Fruit fly (Drosophila melanogaster) whole organism, embryonic: ENCODE results near the gene AsnRS.

Experiments used
- CG10147 ChIP-seq: fragments of 200-800 bp; sonication (Bioruptor generic); optimal IDR thresholded peaks from 2 replicates; lab custom pipeline; 2019; ENCODE audit warnings: missing biosample characterization, mild to moderate bottlenecking, missing genetic modification characterization, moderate library complexity
- CG10366 ChIP-seq: fragments of 200-800 bp; sonication (Bioruptor generic); IDR thresholded peaks from 2 replicates; pipeline ENCODE4 v1.3.6; 2022; ENCODE audit warnings: missing biosample characterization, missing genetic modification characterization
- CG12942 ChIP-seq: fragments of 200-800 bp; sonication (Bioruptor generic); optimal IDR thresholded peaks from 3 replicates; lab custom pipeline; 2016; ENCODE audit warnings: missing biosample characterization, missing genetic modification characterization
- CG13424 ChIP-seq: fragments of 200-800 bp; sonication (Bioruptor generic); optimal IDR thresholded peaks from 2 replicates; lab custom pipeline; 2019; ENCODE audit warnings: missing biosample characterization, mild to moderate bottlenecking, missing genetic modification characterization, moderate library complexity
- CG14667 ChIP-seq: fragments of 200-800 bp; sonication (Bioruptor generic); IDR thresholded peaks from 2 replicates; pipeline ENCODE4 v1.3.6; 2022; ENCODE audit warnings: missing biosample characterization, missing genetic modification characterization
- CG14710 ChIP-seq: fragments of 200-800 bp; sonication (Bioruptor generic); optimal IDR thresholded peaks from 3 replicates; lab custom pipeline; 2019; ENCODE audit warnings: missing biosample characterization, mild to moderate bottlenecking, missing genetic modification characterization, moderate library complexity
- CG15073 ChIP-seq: fragments of 200-800 bp; sonication (Bioruptor generic); optimal IDR thresholded peaks from 2 replicates; lab custom pipeline; 2016; ENCODE audit warnings: missing biosample characterization, missing genetic modification characterization
- CG1602 ChIP-seq: fragments of 200-800 bp; sonication (Bioruptor generic); optimal IDR thresholded peaks from 3 replicates; lab custom pipeline; 2016; ENCODE audit warnings: missing biosample characterization, missing genetic modification characterization
- CG17359 ChIP-seq: fragments of 200-800 bp; sonication (Bioruptor generic); optimal IDR thresholded peaks from 3 replicates; lab custom pipeline; 2018; ENCODE audit warnings: missing biosample characterization, mild to moderate bottlenecking, missing genetic modification characterization, moderate library complexity
- CG17802 ChIP-seq: fragments of 200-800 bp; sonication (Bioruptor generic); optimal IDR thresholded peaks from 2 replicates; lab custom pipeline; 2018; ENCODE audit warnings: missing biosample characterization, mild to moderate bottlenecking, missing genetic modification characterization, moderate library complexity
- CG18262 ChIP-seq: fragments of 200-800 bp; optimal IDR thresholded peaks from 3 replicates; lab custom pipeline; 2019; ENCODE audit warnings: missing biosample characterization, mild to moderate bottlenecking, missing genetic modification characterization, moderate library complexity
- CG18599 ChIP-seq: fragments of 200-800 bp; sonication (Bioruptor generic); optimal IDR thresholded peaks from 3 replicates; lab custom pipeline; 2017; ENCODE audit warnings: missing biosample characterization, missing genetic modification characterization, mild to moderate bottlenecking, moderate library complexity, missing genetic modification reagents
- CG2678 ChIP-seq: fragments of 200-800 bp; sonication (Bioruptor generic); optimal IDR thresholded peaks from 3 replicates; lab custom pipeline; 2019; ENCODE audit warnings: missing biosample characterization, mild to moderate bottlenecking, missing genetic modification characterization, moderate library complexity
- CG31388 ChIP-seq: fragments of 200-800 bp; sonication (Bioruptor generic); optimal IDR thresholded peaks from 2 replicates; lab custom pipeline; 2016; ENCODE audit warnings: missing biosample characterization, missing genetic modification characterization
- CG33557 ChIP-seq: fragments of 200-800 bp; sonication (Bioruptor generic); optimal IDR thresholded peaks from 2 replicates; lab custom pipeline; 2019; ENCODE audit warnings: missing biosample characterization, mild to moderate bottlenecking, missing genetic modification characterization, moderate library complexity
- CG4854 ChIP-seq: fragments of 200-800 bp; sonication (Bioruptor generic); optimal IDR thresholded peaks from 2 replicates; lab custom pipeline; 2016; ENCODE audit warnings: missing biosample characterization, missing genetic modification characterization, inconsistent platforms
- CG8359 ChIP-seq: fragments of 200-800 bp; sonication (Bioruptor generic); optimal IDR thresholded peaks from 2 replicates; lab custom pipeline; 2017; ENCODE audit warnings: missing biosample characterization, mild to moderate bottlenecking, missing genetic modification characterization, borderline replicate concordance
- CG8478 ChIP-seq: fragments of >200 bp; optimal IDR thresholded peaks from 2 replicates; lab custom pipeline; 2018
- CHES-1-like ChIP-seq: fragments of 200-800 bp; sonication (Bioruptor generic); optimal IDR thresholded peaks from 2 replicates; lab custom pipeline; 2016; ENCODE audit warnings: missing biosample characterization, missing genetic modification characterization
- Camta ChIP-seq: fragments of 200-800 bp; sonication (Bioruptor generic); optimal IDR thresholded peaks from 2 replicates; lab custom pipeline; 2016; ENCODE audit warnings: missing biosample characterization, missing genetic modification characterization
- Dfd ChIP-seq, 2 experiments: fragments of >200 bp; optimal IDR thresholded peaks; 2 replicates each; lab custom pipeline; 2017; ENCODE audit warnings: missing biosample characterization in 2 of 2, missing genetic modification characterization in 2 of 2
- Dip3 ChIP-seq: fragments of 200-800 bp; sonication (Bioruptor generic); optimal IDR thresholded peaks from 3 replicates; lab custom pipeline; 2016; ENCODE audit warnings: missing biosample characterization, missing genetic modification characterization
- HLH4C ChIP-seq: fragments of 200-800 bp; sonication (Bioruptor generic); IDR thresholded peaks from 3 replicates; pipeline ENCODE4 v1.3.6; 2022; ENCODE audit warnings: missing biosample characterization, missing genetic modification characterization; ENCODE audit not compliant: partially characterized antibody
- Hand ChIP-seq: fragments of 200-800 bp; sonication (Bioruptor generic); optimal IDR thresholded peaks from 2 replicates; lab custom pipeline; 2017; ENCODE audit warnings: mild to moderate bottlenecking, missing biosample characterization, missing genetic modification reagents, missing genetic modification characterization
- HmgZ ChIP-seq: fragments of 200-800 bp; sonication (Bioruptor generic); optimal IDR thresholded peaks from 2 replicates; lab custom pipeline; 2018; ENCODE audit warnings: missing biosample characterization, mild to moderate bottlenecking, missing genetic modification characterization
- Mad ChIP-seq: fragments of 200-800 bp; sonication (Bioruptor generic); optimal IDR thresholded peaks from 2 replicates; lab custom pipeline; 2016; ENCODE audit warnings: missing biosample characterization, missing genetic modification characterization
- Oaz ChIP-seq: fragments of 200-800 bp; sonication (Bioruptor generic); IDR thresholded peaks from 2 replicates; pipeline ENCODE4 v1.3.6; 2022; ENCODE audit warnings: missing biosample characterization, missing genetic modification characterization
- Poxn ChIP-seq: fragments of 200-800 bp; sonication (Bioruptor generic); IDR thresholded peaks from 2 replicates; pipeline ENCODE4 v1.3.6; 2022; ENCODE audit warnings: missing biosample characterization, missing genetic modification characterization
- Six4 ChIP-seq: fragments of 200-800 bp; sonication (Bioruptor generic); optimal IDR thresholded peaks from 2 replicates; lab custom pipeline; 2016; ENCODE audit warnings: missing biosample characterization, missing genetic modification characterization
- Sry-β ChIP-seq: fragments of 200-800 bp; sonication (Bioruptor generic); optimal IDR thresholded peaks from 2 replicates; lab custom pipeline; 2018; ENCODE audit warnings: missing biosample characterization, mild to moderate bottlenecking, missing genetic modification characterization, moderate library complexity
- TFAM ChIP-seq: fragments of 200-800 bp; sonication (Bioruptor generic); optimal IDR thresholded peaks from 2 replicates; lab custom pipeline; 2017; ENCODE audit warnings: missing biosample characterization, missing genetic modification characterization, inconsistent platforms
- Usf ChIP-seq: fragments of 200-800 bp; sonication (Bioruptor generic); optimal IDR thresholded peaks from 2 replicates; lab custom pipeline; 2017; ENCODE audit warnings: missing genotype, missing biosample characterization, missing genetic modification characterization
- Xbp1 ChIP-seq: fragments of 200-800 bp; sonication (Bioruptor generic); optimal IDR thresholded peaks from 3 replicates; lab custom pipeline; 2016; ENCODE audit warnings: missing biosample characterization, mild to moderate bottlenecking, missing genetic modification characterization
- bcd ChIP-seq: fragments of 200-800 bp; sonication (Bioruptor generic); optimal IDR thresholded peaks from 2 replicates; lab custom pipeline; 2017; ENCODE audit warnings: missing biosample characterization, mild to moderate bottlenecking, missing genetic modification characterization
- danr ChIP-seq: fragments of 200-800 bp; sonication (Bioruptor generic); IDR thresholded peaks from 2 replicates; pipeline ENCODE4 v1.3.6; 2022; ENCODE audit warnings: missing biosample characterization, missing genetic modification characterization
- dmrt99B ChIP-seq: fragments of 200-800 bp; sonication (Bioruptor generic); optimal IDR thresholded peaks from 2 replicates; lab custom pipeline; 2018; ENCODE audit warnings: missing biosample characterization, mild to moderate bottlenecking, missing genetic modification characterization, moderate library complexity
- fd102C ChIP-seq: fragments of 200-800 bp; sonication (Bioruptor generic); optimal IDR thresholded peaks from 2 replicates; lab custom pipeline; 2018; ENCODE audit warnings: missing biosample characterization, mild to moderate bottlenecking, missing genetic modification characterization, moderate library complexity
- ftz-f1 ChIP-seq: fragments of 200-800 bp; sonication (Bioruptor generic); optimal IDR thresholded peaks from 2 replicates; lab custom pipeline; 2016; ENCODE audit warnings: missing biosample characterization, missing genetic modification characterization
- gfzf ChIP-seq: fragments of 200-800 bp; sonication (Bioruptor generic); optimal IDR thresholded peaks from 2 replicates; lab custom pipeline; 2016; ENCODE audit warnings: missing biosample characterization, mild to moderate bottlenecking, missing genetic modification characterization, moderate library complexity
- hth ChIP-seq: fragments of >200 bp; optimal IDR thresholded peaks from 2 replicates; lab custom pipeline; 2017; ENCODE audit warnings: inconsistent platforms
- inv ChIP-seq: fragments of 200-800 bp; sonication (Bioruptor generic); IDR thresholded peaks from 2 replicates; pipeline ENCODE4 v1.3.6; 2022; ENCODE audit warnings: missing biosample characterization, missing genetic modification characterization; ENCODE audit not compliant: partially characterized antibody
- kah ChIP-seq: fragments of 200-800 bp; sonication (Bioruptor generic); optimal IDR thresholded peaks from 2 replicates; lab custom pipeline; 2018; ENCODE audit warnings: missing biosample characterization, mild to moderate bottlenecking, missing genetic modification characterization
- lab ChIP-seq: fragments of 200-800 bp; sonication (Bioruptor generic); optimal IDR thresholded peaks from 3 replicates; lab custom pipeline; 2017; ENCODE audit warnings: missing biosample characterization, missing genetic modification characterization, mild to moderate bottlenecking, moderate library complexity, missing genetic modification reagents
- mirr ChIP-seq: fragments of 200-800 bp; sonication (Bioruptor generic); optimal IDR thresholded peaks from 3 replicates; lab custom pipeline; 2018; ENCODE audit warnings: missing biosample characterization, mild to moderate bottlenecking, missing genetic modification characterization
- mld ChIP-seq: fragments of 200-800 bp; sonication (Bioruptor generic); IDR thresholded peaks from 3 replicates; pipeline ENCODE4 v1.3.6; 2022; ENCODE audit warnings: missing biosample characterization, missing genetic modification characterization; ENCODE audit not compliant: partially characterized antibody
- pb ChIP-seq: fragments of 200-800 bp; sonication (Bioruptor generic); optimal IDR thresholded peaks from 3 replicates; lab custom pipeline; 2016; ENCODE audit warnings: missing biosample characterization, missing genetic modification characterization
- pfk ChIP-seq: fragments of 200-800 bp; sonication (Bioruptor generic); optimal IDR thresholded peaks from 2 replicates; lab custom pipeline; 2018; ENCODE audit warnings: missing biosample characterization, mild to moderate bottlenecking, missing genetic modification characterization, moderate library complexity
- pho ChIP-seq: fragments of 200-800 bp; sonication (Bioruptor generic); optimal IDR thresholded peaks from 2 replicates; lab custom pipeline; 2016; ENCODE audit warnings: missing biosample characterization, missing genetic modification characterization
- scrt ChIP-seq: fragments of 200-800 bp; sonication (Bioruptor generic); optimal IDR thresholded peaks from 2 replicates; lab custom pipeline; 2018; ENCODE audit warnings: missing biosample characterization, mild to moderate bottlenecking, missing genetic modification characterization, moderate library complexity
- sens-2 ChIP-seq: fragments of 200-800 bp; sonication (Bioruptor generic); IDR thresholded peaks from 2 replicates; pipeline ENCODE4 v1.3.6; 2022; ENCODE audit warnings: missing biosample characterization, missing genetic modification characterization
- stc ChIP-seq: fragments of 200-800 bp; sonication (Bioruptor generic); IDR thresholded peaks from 2 replicates; pipeline ENCODE4 v1.3.6; 2022; ENCODE audit warnings: missing biosample characterization, missing genetic modification characterization

Gene AsnRS

DNA sequence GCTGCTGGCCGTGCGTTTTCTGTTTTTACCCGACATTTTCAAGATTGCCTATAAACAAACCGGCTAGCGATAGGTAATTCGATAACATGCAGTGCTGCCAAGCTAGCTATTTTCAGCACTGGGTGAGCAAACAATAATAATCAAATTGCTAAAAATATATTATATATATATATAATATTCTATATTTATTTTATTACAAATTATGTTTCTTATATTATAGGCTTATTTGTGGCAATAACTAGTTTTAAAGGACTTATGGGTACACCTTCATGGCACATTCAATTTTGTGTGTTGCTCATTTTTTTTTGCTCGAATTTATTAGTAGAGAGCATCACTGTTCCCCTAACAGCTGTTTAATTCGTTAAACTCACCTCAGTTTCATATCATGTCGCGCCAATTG is 4.9 kb downstream of the AsnRS start (continued):
- peak; percentile 28 for TF ChIP-seq CG17359 (tag; lab: Kevin White, UChicago)
- TF ChIP-seq CG8478 (lab: Kevin White, UChicago), result no peak
- TF ChIP-seq pb (GFP tag; lab: Kevin White, UChicago), result no peak
- peak; percentile 82 for TF ChIP-seq CG10147 (GFP tag; lab: Kevin White, UChicago)
- TF ChIP-seq danr (GFP tag; lab: Robert Waterston, UW), result 0 out of 2 replicates have a peak, but pooled peaks have one; percentile 18
- no peak for TF ChIP-seq HLH4C (GFP tag; lab: Robert Waterston, UW)
- TF ChIP-seq CG31388 (GFP tag; lab: Kevin White, UChicago), result no peak
- TF ChIP-seq CG13424 (tag; lab: Kevin White, UChicago), result peak; percentile 87
- TF ChIP-seq CG18599, result peak; percentile 74
- TF ChIP-seq CG33557, result peak; percentile 77
- TF ChIP-seq CG8359 (GFP tag; lab: Kevin White, UChicago), result peak; percentile 23
- no peak for TF ChIP-seq CG14667
- peak; percentile 60 for TF ChIP-seq CG10366 (GFP tag; lab: Robert Waterston, UW)
- TF ChIP-seq Mad (GFP tag; lab: Kevin White, UChicago), result no peak
- peak; percentile 57 for TF ChIP-seq CG1602 (GFP tag; lab: Kevin White, UChicago)
- TF ChIP-seq CG2678 (tag; lab: Kevin White, UChicago), result peak; percentile 77
- TF ChIP-seq gfzf, result no peak
- TF ChIP-seq hth (lab: Kevin White, UChicago), result no peak
- peak; percentile 35 for TF ChIP-seq Usf (GFP tag; lab: Kevin White, UChicago)
- no peak for TF ChIP-seq dmrt99B (tag; lab: Kevin White, UChicago)
- no peak for TF ChIP-seq CHES-1-like (GFP tag; lab: Kevin White, UChicago)
- no peak for TF ChIP-seq Camta
- no peak for TF ChIP-seq sens-2 (GFP tag; lab: Robert Waterston, UW)
- TF ChIP-seq fd102C (GFP tag; lab: Kevin White, UChicago), result no peak
- peak; percentile 60 for TF ChIP-seq CG18262 (tag; lab: Kevin White, UChicago)
- TF ChIP-seq mld (GFP tag; lab: Robert Waterston, UW), result no peak
- TF ChIP-seq CG12942, result peak; percentile 43
- no peak for TF ChIP-seq lab (GFP tag; lab: Kevin White, UChicago)
- peak; percentile 80 for TF ChIP-seq CG14710 (tag; lab: Kevin White, UChicago)
- no peak for TF ChIP-seq Dfd (GFP tag; optimal IDR thresholded peaks at IDR 0.05; lab: Kevin White, UChicago)
- no peak for TF ChIP-seq Dip3 (GFP tag; lab: Kevin White, UChicago)
- no peak for TF ChIP-seq CG17802 (tag; lab: Kevin White, UChicago)
- TF ChIP-seq Sry-β (GFP tag; lab: Kevin White, UChicago), result peak; percentile 99
- TF ChIP-seq Oaz, result no peak; the same call in 1 of the 2 replicates
- TF ChIP-seq Hand (GFP tag; lab: Kevin White, UChicago), result peak; percentile 23
- no peak for TF ChIP-seq TFAM (GFP tag; lab: Kevin White, UChicago)
- TF ChIP-seq CG15073 (GFP tag; lab: Kevin White, UChicago), result no peak
- no peak for TF ChIP-seq bcd
- TF ChIP-seq stc (GFP tag; lab: Robert Waterston, UW), result no peak
- TF ChIP-seq scrt (GFP tag; lab: Kevin White, UChicago), result no peak
- no peak for TF ChIP-seq pho
- peak; percentile 24 for TF ChIP-seq kah (GFP tag; lab: Kevin White, UChicago)
- TF ChIP-seq Six4 (GFP tag; lab: Kevin White, UChicago), result peak; percentile 10
- no peak for TF ChIP-seq mirr
- TF ChIP-seq inv (GFP tag; lab: Robert Waterston, UW), result no peak
- peak; percentile 63 for TF ChIP-seq Xbp1 (GFP tag; lab: Kevin White, UChicago)
- TF ChIP-seq HmgZ (tag; lab: Kevin White, UChicago), result peak; percentile 80
- no peak for TF ChIP-seq ftz-f1 (GFP tag; lab: Kevin White, UChicago)
- TF ChIP-seq pfk (GFP tag; lab: Kevin White, UChicago), result no peak
- no peak for TF ChIP-seq CG4854
- no peak for TF ChIP-seq Poxn (GFP tag; lab: Robert Waterston, UW)
